Fruit fly (Drosophila melanogaster) whole organism, embryonic: ENCODE measurements around the gene eIF3l.

Experiments used
- ATbp ChIP-seq: fragments of 200-800 bp; sonication (Bioruptor generic); optimal IDR thresholded peaks from 2 replicates; lab custom pipeline; 2017; ENCODE audit warnings: missing biosample characterization, mild to moderate bottlenecking, missing genetic modification characterization, missing genetic modification reagents
- Abd-B ChIP-seq: fragments of 200-800 bp; sonication (Bioruptor generic); optimal IDR thresholded peaks from 2 replicates; lab custom pipeline; 2018; ENCODE audit warnings: missing biosample characterization, mild to moderate bottlenecking, missing genetic modification characterization, moderate library complexity
- Atf6 ChIP-seq: fragments of 200-800 bp; sonication (Bioruptor generic); IDR thresholded peaks from 2 replicates; pipeline ENCODE4 v1.3.6; 2022; ENCODE audit warnings: missing biosample characterization, missing genetic modification characterization
- B-H2 ChIP-seq: fragments of 200-800 bp; sonication (Bioruptor generic); optimal IDR thresholded peaks from 2 replicates; lab custom pipeline; 2018; ENCODE audit warnings: missing biosample characterization, mild to moderate bottlenecking, missing genetic modification characterization
- CG11695 ChIP-seq: fragments of 200-800 bp; sonication (Bioruptor generic); IDR thresholded peaks from 3 replicates; pipeline ENCODE4 v1.3.6; 2022; ENCODE audit warnings: missing biosample characterization, missing genetic modification characterization
- CG11723 ChIP-seq: fragments of 200-800 bp; sonication (Bioruptor generic); optimal IDR thresholded peaks from 2 replicates; lab custom pipeline; 2017; ENCODE audit warnings: missing biosample characterization, mild to moderate bottlenecking, missing genetic modification characterization
- CG12219 ChIP-seq: fragments of 200-800 bp; sonication (Bioruptor generic); optimal IDR thresholded peaks from 3 replicates; lab custom pipeline; 2018; ENCODE audit warnings: missing biosample characterization, mild to moderate bottlenecking, missing genetic modification characterization
- CG15601 ChIP-seq: fragments of 200-800 bp; sonication (Bioruptor generic); optimal IDR thresholded peaks from 3 replicates; lab custom pipeline; 2019; ENCODE audit warnings: missing biosample characterization, mild to moderate bottlenecking, missing genetic modification characterization, moderate library complexity
- CG1603 ChIP-seq: fragments of 200-800 bp; sonication (Bioruptor generic); optimal IDR thresholded peaks from 2 replicates; lab custom pipeline; 2019; ENCODE audit warnings: missing biosample characterization, mild to moderate bottlenecking, missing genetic modification characterization, moderate library complexity
- CG16813 ChIP-seq: fragments of 200-800 bp; sonication (Bioruptor generic); IDR thresholded peaks from 3 replicates; pipeline ENCODE4 v1.3.6; 2022; ENCODE audit warnings: missing biosample characterization, missing genetic modification characterization; ENCODE audit not compliant: partially characterized antibody
- CG2199 ChIP-seq: fragments of 200-800 bp; sonication (Bioruptor generic); IDR thresholded peaks from 3 replicates; pipeline ENCODE4 v1.3.6; 2022; ENCODE audit warnings: missing biosample characterization, missing genetic modification characterization
- CG42726 ChIP-seq: fragments of 200-800 bp; sonication (Bioruptor generic); IDR thresholded peaks from 2 replicates; pipeline ENCODE4 v1.3.6; 2022; ENCODE audit warnings: missing biosample characterization, missing genetic modification characterization; ENCODE audit not compliant: partially characterized antibody
- CG7372 ChIP-seq: fragments of 200-800 bp; sonication (Bioruptor generic); IDR thresholded peaks from 2 replicates; pipeline ENCODE4 v1.3.6; 2022; ENCODE audit warnings: missing biosample characterization, missing genetic modification characterization
- CG7987 ChIP-seq: fragments of 200-800 bp; sonication (Bioruptor generic); optimal IDR thresholded peaks from 2 replicates; lab custom pipeline; 2018; ENCODE audit warnings: missing biosample characterization, mild to moderate bottlenecking, missing genetic modification characterization, moderate library complexity
- CG8388 ChIP-seq: fragments of 200-800 bp; sonication (Bioruptor generic); optimal IDR thresholded peaks from 2 replicates; lab custom pipeline; 2019; ENCODE audit warnings: missing biosample characterization, mild to moderate bottlenecking, missing genetic modification characterization, moderate library complexity
- CG9437 ChIP-seq: fragments of 200-800 bp; sonication (Bioruptor generic); optimal IDR thresholded peaks from 2 replicates; lab custom pipeline; 2018; ENCODE audit warnings: missing biosample characterization, mild to moderate bottlenecking, missing genetic modification characterization
- CG9797 ChIP-seq: fragments of 200-800 bp; sonication (Bioruptor generic); optimal IDR thresholded peaks from 3 replicates; lab custom pipeline; 2018; ENCODE audit warnings: missing biosample characterization, mild to moderate bottlenecking, missing genetic modification characterization
- CG9932 ChIP-seq: fragments of 200-800 bp; sonication (Bioruptor generic); IDR thresholded peaks from 2 replicates; pipeline ENCODE4 v1.3.6; 2022; ENCODE audit warnings: missing biosample characterization, missing genetic modification characterization
- Dbx ChIP-seq: fragments of 200-800 bp; sonication (Bioruptor generic); IDR thresholded peaks from 3 replicates; pipeline ENCODE4 v1.3.6; 2022; ENCODE audit warnings: missing biosample characterization, missing genetic modification characterization
- Deaf1 ChIP-seq: fragments of 200-800 bp; optimal IDR thresholded peaks from 3 replicates; lab custom pipeline; 2019; ENCODE audit warnings: missing biosample characterization, mild to moderate bottlenecking, missing genetic modification characterization, moderate library complexity
- Dip2 ChIP-seq: fragments of 200-800 bp; sonication (Bioruptor generic); IDR thresholded peaks from 2 replicates; pipeline ENCODE4 v1.3.6; 2022; ENCODE audit warnings: missing biosample characterization, missing genetic modification characterization
- Doc3 ChIP-seq: fragments of 200-800 bp; sonication (Bioruptor generic); IDR thresholded peaks from 3 replicates; pipeline ENCODE4 v1.3.6; 2022; ENCODE audit warnings: missing biosample characterization, missing genetic modification characterization; ENCODE audit not compliant: partially characterized antibody
- Dp ChIP-seq: fragments of 200-800 bp; sonication (Bioruptor generic); optimal IDR thresholded peaks from 2 replicates; lab custom pipeline; 2018; ENCODE audit warnings: missing biosample characterization, mild to moderate bottlenecking, missing genetic modification characterization, moderate library complexity
- Dref ChIP-seq: fragments of 200-800 bp; sonication (Bioruptor generic); IDR thresholded peaks from 2 replicates; pipeline ENCODE4 v1.3.6; 2022; ENCODE audit warnings: missing biosample characterization, missing genetic modification characterization
- ERR ChIP-seq: fragments of 200-800 bp; sonication (Bioruptor generic); optimal IDR thresholded peaks from 2 replicates; lab custom pipeline; 2016; ENCODE audit warnings: missing biosample characterization, missing genetic modification characterization
- Fer2 ChIP-seq: fragments of 200-800 bp; sonication (Bioruptor generic); optimal IDR thresholded peaks from 2 replicates; lab custom pipeline; 2018; ENCODE audit warnings: missing biosample characterization, mild to moderate bottlenecking, missing genetic modification characterization, moderate library complexity
- H2.0 ChIP-seq: fragments of 200-800 bp; sonication (Bioruptor generic); IDR thresholded peaks from 2 replicates; pipeline ENCODE4 v1.3.6; 2022; ENCODE audit warnings: missing biosample characterization, missing genetic modification characterization
- Hand ChIP-seq: fragments of 200-800 bp; sonication (Bioruptor generic); optimal IDR thresholded peaks from 2 replicates; lab custom pipeline; 2017; ENCODE audit warnings: mild to moderate bottlenecking, missing biosample characterization, missing genetic modification reagents, missing genetic modification characterization
- Jarid2 ChIP-seq: fragments of 200-800 bp; sonication (Bioruptor generic); optimal IDR thresholded peaks from 3 replicates; lab custom pipeline; 2017; ENCODE audit warnings: mild to moderate bottlenecking, missing biosample characterization, missing genetic modification reagents, missing genetic modification characterization
- Med ChIP-seq: fragments of 200-800 bp; sonication (Bioruptor generic); peaks from one replicate; lab custom pipeline; 2016; ENCODE audit warnings: missing biosample characterization, missing genetic modification characterization, mild to moderate bottlenecking, inconsistent platforms, moderate library complexity
- Meics ChIP-seq: fragments of 200-800 bp; sonication (Bioruptor generic); optimal IDR thresholded peaks from 2 replicates; lab custom pipeline; 2017; ENCODE audit warnings: missing biosample characterization, mild to moderate bottlenecking, missing genetic modification characterization
- Neu2 ChIP-seq: fragments of 200-800 bp; sonication (Bioruptor generic); optimal IDR thresholded peaks from 3 replicates; lab custom pipeline; 2016; ENCODE audit warnings: missing biosample characterization, missing genetic modification characterization, borderline replicate concordance
- Nf-YB ChIP-seq: fragments of 200-800 bp; sonication (Bioruptor generic); optimal IDR thresholded peaks from 3 replicates; lab custom pipeline; 2019; ENCODE audit warnings: missing biosample characterization, mild to moderate bottlenecking, missing genetic modification characterization, moderate library complexity
- Sin3A ChIP-seq: fragments of >200 bp; optimal IDR thresholded peaks from 2 replicates; lab custom pipeline; 2018
- Sox102F ChIP-seq: fragments of 200-800 bp; sonication (Bioruptor generic); optimal IDR thresholded peaks from 2 replicates; lab custom pipeline; 2018; ENCODE audit warnings: missing biosample characterization, mild to moderate bottlenecking, missing genetic modification characterization, moderate library complexity
- Trl ChIP-seq, 3 experiments: fragments of >200 bp in 2 of 3; fragments of 200-800 bp in 1 of 3; sonication (Bioruptor generic) in 1 of 3; optimal IDR thresholded peaks; 2 replicates in 1 of 3; 3 replicates in 2 of 3; lab custom pipeline; 2016 to 2017; ENCODE audit warnings: missing biosample characterization in 1 of 3, missing genetic modification characterization in 1 of 3
- abd-A ChIP-seq: fragments of 200-800 bp; sonication (Bioruptor generic); optimal IDR thresholded peaks from 3 replicates; lab custom pipeline; 2019; ENCODE audit warnings: missing biosample characterization, mild to moderate bottlenecking, missing genetic modification characterization, moderate library complexity
- bbx ChIP-seq: fragments of 200-800 bp; sonication (Bioruptor generic); IDR thresholded peaks from 2 replicates; pipeline ENCODE4 v1.3.6; 2022; ENCODE audit warnings: missing biosample characterization, missing genetic modification characterization; ENCODE audit not compliant: partially characterized antibody
- cg ChIP-seq: fragments of 200-800 bp; sonication (Bioruptor generic); optimal IDR thresholded peaks from 3 replicates; lab custom pipeline; 2019; ENCODE audit warnings: missing biosample characterization, mild to moderate bottlenecking, missing genetic modification characterization, moderate library complexity
- croc ChIP-seq: fragments of 200-800 bp; sonication (Bioruptor generic); conservative IDR thresholded peaks from 3 replicates; pipeline ENCODE4 v1.3.6; 2022; ENCODE audit warnings: missing biosample characterization, missing genetic modification characterization
- gfzf ChIP-seq: fragments of 200-800 bp; sonication (Bioruptor generic); optimal IDR thresholded peaks from 2 replicates; lab custom pipeline; 2016; ENCODE audit warnings: missing biosample characterization, mild to moderate bottlenecking, missing genetic modification characterization, moderate library complexity
- hkb ChIP-seq, 2 experiments: fragments of 200-800 bp in 1 of 2; fragments of >200 bp in 1 of 2; sonication (Bioruptor generic) in 1 of 2; IDR thresholded peaks in 1 of 2; optimal IDR thresholded peaks in 1 of 2; 2 replicates each; pipeline versions ENCODE4 v1.3.6 to Lab custom; 2017 to 2022; ENCODE audit warnings: missing biosample characterization in 1 of 2, missing genetic modification characterization in 1 of 2
- org-1 ChIP-seq: fragments of 200-800 bp; sonication (Bioruptor generic); optimal IDR thresholded peaks from 2 replicates; lab custom pipeline; 2017; ENCODE audit warnings: missing biosample characterization, missing genetic modification characterization
- pnt ChIP-seq: fragments of 200-800 bp; sonication (Bioruptor generic); optimal IDR thresholded peaks from 3 replicates; lab custom pipeline; 2016; ENCODE audit warnings: missing biosample characterization, missing genetic modification characterization
- ranshi ChIP-seq: fragments of 200-800 bp; sonication (Bioruptor generic); IDR thresholded peaks from 2 replicates; pipeline ENCODE4 v1.3.6; 2022; ENCODE audit warnings: missing biosample characterization, missing genetic modification characterization
- stc ChIP-seq: fragments of 200-800 bp; sonication (Bioruptor generic); IDR thresholded peaks from 2 replicates; pipeline ENCODE4 v1.3.6; 2022; ENCODE audit warnings: missing biosample characterization, missing genetic modification characterization
- unc-4 ChIP-seq: fragments of 200-800 bp; sonication (Bioruptor generic); IDR thresholded peaks from 2 replicates; pipeline ENCODE4 v1.3.6; 2022; ENCODE audit warnings: missing biosample characterization, missing genetic modification characterization; ENCODE audit not compliant: partially characterized antibody
- z ChIP-seq: fragments of 200-800 bp; sonication (Bioruptor generic); IDR thresholded peaks from 3 replicates; pipeline ENCODE4 v1.3.6; 2022; ENCODE audit warnings: missing biosample characterization, missing genetic modification characterization
- zf30C ChIP-seq: fragments of 200-800 bp; sonication (Bioruptor generic); optimal IDR thresholded peaks from 3 replicates; lab custom pipeline; 2018; ENCODE audit warnings: missing biosample characterization, mild to moderate bottlenecking, missing genetic modification characterization
- zfh2 ChIP-seq: fragments of 200-800 bp; sonication (Bioruptor generic); optimal IDR thresholded peaks from 2 replicates; lab custom pipeline; 2016; ENCODE audit warnings: missing biosample characterization, missing genetic modification characterization

eIF3l gene

dm6 chr3L:12163693-12164092 is 17.8 kb upstream of the eIF3l start, which contains the start of gene CG9760 (continued):
- TF ChIP-seq Dp (no peak), stc (no peak), Dref (no peak), Neu2 (no peak), zfh2 (GFP tag; lab: Kevin White, UChicago) (no peak), cg (no peak), Meics (GFP tag; lab: Kevin White, UChicago) (no peak), hkb (optimal IDR thresholded peaks at IDR 0.05; lab: Kevin White, UChicago) (no peak), hkb (GFP tag; IDR thresholded peaks at IDR 0.05; lab: Robert Waterston, UW) (peak; percentile 65; the same call in 1 of the 2 replicates), CG42726 (GFP tag; lab: Robert Waterston, UW) (no peak), CG16813 (GFP tag; lab: Robert Waterston, UW) (no peak), CG9797 (GFP tag; lab: Kevin White, UChicago) (no peak), CG11723 (no peak), Dip2 (no peak), ATbp (GFP tag; lab: Kevin White, UChicago) (no peak), CG9932 (GFP tag; lab: Robert Waterston, UW) (no peak), Abd-B (no peak), Atf6 (GFP tag; lab: Robert Waterston, UW) (peak; percentile 7; the same call in 1 of the 2 replicates), Fer2 (no peak), H2.0 (GFP tag; lab: Robert Waterston, UW) (0 out of 2 replicates have a peak, but pooled peaks have one; percentile 5), Doc3 (no peak), croc (no peak), zf30C (GFP tag; lab: Kevin White, UChicago) (no peak), Nf-YB (GFP tag; lab: Kevin White, UChicago) (no peak), Sin3A (lab: Kevin White, UChicago) (no peak), CG8388 (GFP tag; lab: Kevin White, UChicago) (peak; percentile 34), ERR (GFP tag; lab: Kevin White, UChicago) (no peak), B-H2 (GFP tag; lab: Kevin White, UChicago) (no peak), Trl (optimal IDR thresholded peaks at IDR 0.05; lab: Kevin White, UChicago) (peak; percentile 56 to 58), Trl (GFP tag; optimal IDR thresholded peaks at IDR 0.05; lab: Kevin White, UChicago) (no peak), Med (GFP tag; lab: Kevin White, UChicago) (peak; percentile 82), CG15601 (tag; lab: Kevin White, UChicago) (no peak), ranshi (GFP tag; lab: Robert Waterston, UW) (0 out of 2 replicates have a peak, but pooled peaks have one; percentile 7), abd-A (no peak), unc-4 (GFP tag; lab: Robert Waterston, UW) (no peak), CG11695 (GFP tag; lab: Robert Waterston, UW) (peak; percentile 88), CG1603 (peak; percentile 46), Sox102F (GFP tag; lab: Kevin White, UChicago) (peak; percentile 29), gfzf (no peak), CG7372 (peak; percentile 66; the same call in 1 of the 2 replicates), Deaf1 (tag; lab: Kevin White, UChicago) (peak; percentile 49), CG2199 (no peak), z (GFP tag; lab: Robert Waterston, UW) (no peak), Hand (GFP tag; lab: Kevin White, UChicago) (no peak), org-1 (GFP tag; lab: Kevin White, UChicago) (no peak), pnt (GFP tag; lab: Kevin White, UChicago) (peak; percentile 2), CG12219 (no peak), Jarid2 (GFP tag; lab: Kevin White, UChicago) (no peak), CG7987 (no peak), CG9437 (no peak), Dbx (GFP tag; lab: Robert Waterston, UW) (no peak), bbx (GFP tag; lab: Robert Waterston, UW) (no peak)
